Fruit fly (Drosophila melanogaster) whole organism: ENCODE data around the gene Acp95EF.

Source experiments
- CG8478 ChIP-seq: fragments of >200 bp; optimal IDR thresholded peaks from 2 replicates; lab custom pipeline; 2018; ENCODE audit warnings: inconsistent platforms
- pan ChIP-seq: fragments of >200 bp; optimal IDR thresholded peaks from 2 replicates; lab custom pipeline; 2017

DNA sequence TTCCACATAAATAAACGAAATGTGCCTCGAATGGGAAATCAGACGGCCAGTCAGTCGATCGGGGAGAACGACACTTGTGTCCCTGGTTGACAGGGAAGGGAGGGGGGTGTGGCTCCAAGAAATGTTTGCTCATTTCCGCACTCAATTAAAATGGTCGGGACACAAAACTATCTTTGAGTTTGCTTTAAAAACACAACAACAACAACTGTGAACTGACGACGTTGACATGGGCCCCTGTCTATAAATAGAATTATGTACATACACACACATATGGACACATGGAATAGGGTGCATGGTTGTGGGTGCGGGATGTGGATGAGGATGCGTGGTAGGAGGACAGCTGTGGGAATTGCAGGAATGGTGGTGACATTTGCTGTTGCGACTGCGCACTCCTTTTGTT is 41.3 kb downstream of the Acp95EF start:
- TF ChIP-seq pan (lab: Kevin White, UChicago) (no peak), CG8478 (lab: Kevin White, UChicago) (no peak)
